Fruit fly (Drosophila melanogaster) whole organism, wandering third instar larva: Measurements from ENCODE around the gene wac.

ENCODE experiments used
- Abd-B ChIP-seq: fragments of >200 bp; optimal IDR thresholded peaks from 2 replicates; lab custom pipeline; 2017; ENCODE audit warnings: missing biosample characterization, missing genetic modification characterization
- CG32264 ChIP-seq: fragments of 200-800 bp; sonication (Bioruptor generic); optimal IDR thresholded peaks from 2 replicates; lab custom pipeline; 2016; ENCODE audit warnings: missing biosample characterization, missing genetic modification characterization
- CG9705 ChIP-seq: fragments of 200-800 bp; sonication (Bioruptor generic); optimal IDR thresholded peaks from 2 replicates; lab custom pipeline; 2018; ENCODE audit warnings: missing biosample characterization, mild to moderate bottlenecking, missing genetic modification characterization
- CrebA ChIP-seq: fragments of 200-800 bp; sonication (Bioruptor generic); optimal IDR thresholded peaks from 2 replicates; lab custom pipeline; 2016; ENCODE audit warnings: missing biosample characterization, mild to moderate bottlenecking, missing genetic modification characterization, borderline replicate concordance
- Dfd ChIP-seq: fragments of >200 bp; optimal IDR thresholded peaks from 2 replicates; lab custom pipeline; 2017; ENCODE audit warnings: missing biosample characterization, missing genetic modification characterization
- Dif ChIP-seq: fragments of 200-275, 200-300 bp; sonication (Bioruptor generic); optimal IDR thresholded peaks from 2 replicates; lab custom pipeline; 2018; ENCODE audit warnings: missing biosample characterization, missing genetic modification characterization; ENCODE audit not compliant: partially characterized antibody
- GATAd ChIP-seq: sonication (Bioruptor generic); optimal IDR thresholded peaks from 2 replicates; lab custom pipeline; 2016; ENCODE audit warnings: missing biosample characterization, missing genetic modification characterization
- HLH106 ChIP-seq: fragments of 200-800 bp; optimal IDR thresholded peaks from 3 replicates; lab custom pipeline; 2019; ENCODE audit warnings: missing biosample characterization, mild to moderate bottlenecking, missing genetic modification characterization, moderate library complexity
- Hnf4 ChIP-seq: fragments of 200-800 bp; sonication (Bioruptor generic); optimal IDR thresholded peaks from 2 replicates; lab custom pipeline; 2016; ENCODE audit warnings: missing biosample characterization, mild to moderate bottlenecking, missing genetic modification characterization
- Hr78 ChIP-seq: fragments of >200 bp; optimal IDR thresholded peaks from 2 replicates; lab custom pipeline; 2017; ENCODE audit warnings: missing biosample characterization, missing genetic modification characterization
- Hr83 ChIP-seq: fragments of 200-300 bp; sonication (Bioruptor generic); optimal IDR thresholded peaks from 2 replicates; lab custom pipeline; 2016; ENCODE audit warnings: missing biosample characterization, mild to moderate bottlenecking, missing genetic modification characterization, moderate library complexity; ENCODE audit not compliant: poor library complexity, severe bottlenecking
- Jra ChIP-seq: sonication (Bioruptor generic); optimal IDR thresholded peaks from 2 replicates; lab custom pipeline; 2016; ENCODE audit warnings: missing biosample characterization, missing genetic modification characterization
- Mio ChIP-seq: sonication (Bioruptor generic); optimal IDR thresholded peaks from 2 replicates; lab custom pipeline; 2016; ENCODE audit warnings: missing biosample characterization, missing genetic modification characterization
- Myc ChIP-seq: fragments of >200 bp; optimal IDR thresholded peaks from 2 replicates; lab custom pipeline; 2017
- N ChIP-seq: fragments of >200 bp; optimal IDR thresholded peaks from 2 replicates; lab custom pipeline; 2018; ENCODE audit warnings: missing biosample characterization, missing external identifiers, missing genetic modification characterization
- OdsH ChIP-seq: fragments of 200-800 bp; sonication (Bioruptor generic); optimal IDR thresholded peaks from 2 replicates; lab custom pipeline; 2016; ENCODE audit warnings: missing biosample characterization, mild to moderate bottlenecking, missing genetic modification characterization
- Rel ChIP-seq, 2 experiments: fragments of 200-800 bp; sonication (Bioruptor generic) in 1 of 2; optimal IDR thresholded peaks; 2 replicates in 1 of 2; 3 replicates in 1 of 2; lab custom pipeline; 2016 to 2019; ENCODE audit warnings: mild to moderate bottlenecking in 2 of 2, missing biosample characterization in 2 of 2, missing genetic modification characterization in 2 of 2, moderate library complexity in 1 of 2
- Sp1 ChIP-seq: fragments of 200-800 bp; sonication (Bioruptor generic); optimal IDR thresholded peaks from 3 replicates; lab custom pipeline; 2019; ENCODE audit warnings: missing biosample characterization, mild to moderate bottlenecking, missing genetic modification characterization, moderate library complexity
- Vsx2 ChIP-seq: fragments of 200-300, 225-300 bp; sonication (Bioruptor generic); optimal IDR thresholded peaks from 2 replicates; lab custom pipeline; 2018; ENCODE audit warnings: missing biosample characterization, missing genetic modification characterization; ENCODE audit not compliant: partially characterized antibody
- br ChIP-seq: fragments of 200-800 bp; sonication (Bioruptor generic); optimal IDR thresholded peaks from 2 replicates; lab custom pipeline; 2016; ENCODE audit warnings: missing biosample characterization, missing genetic modification characterization
- brk ChIP-seq: fragments of 200-800 bp; sonication (Bioruptor generic); optimal IDR thresholded peaks from 2 replicates; lab custom pipeline; 2016; ENCODE audit warnings: missing biosample characterization, mild to moderate bottlenecking, missing genetic modification characterization
- dl ChIP-seq, 2 experiments: fragments of 175-275, 200-275 bp in 1 of 2; fragments of 200-275 bp in 1 of 2; sonication (Bioruptor generic); optimal IDR thresholded peaks; lab custom pipeline; 2018; ENCODE audit warnings: mild to moderate bottlenecking in 2 of 2, missing biosample characterization in 2 of 2, missing genetic modification characterization in 2 of 2, moderate library complexity in 2 of 2; ENCODE audit not compliant: partially characterized antibody in 2 of 2, insufficient read depth in 1 of 2
- dmrt93B ChIP-seq: fragments of 200-800 bp; sonication (Bioruptor generic); optimal IDR thresholded peaks from 2 replicates; lab custom pipeline; 2018; ENCODE audit warnings: missing biosample characterization, mild to moderate bottlenecking, missing genetic modification characterization
- dsf ChIP-seq: sonication (Bioruptor generic); optimal IDR thresholded peaks from 2 replicates; lab custom pipeline; 2016; ENCODE audit warnings: missing biosample characterization, missing genetic modification characterization, borderline replicate concordance
- ey ChIP-seq: fragments of 200-800 bp; sonication (Bioruptor generic); optimal IDR thresholded peaks from 2 replicates; lab custom pipeline; 2016; ENCODE audit warnings: missing biosample characterization, missing genetic modification characterization
- foxo ChIP-seq, 2 experiments: fragments of 200-800 bp; sonication (Bioruptor generic); optimal IDR thresholded peaks; 2 replicates in 1 of 2; 3 replicates in 1 of 2; lab custom pipeline; 2016 to 2017; ENCODE audit warnings: missing biosample characterization in 2 of 2, missing genetic modification characterization in 2 of 2
- fru ChIP-seq: fragments of 200-800 bp; sonication (Bioruptor generic); optimal IDR thresholded peaks from 3 replicates; lab custom pipeline; 2016; ENCODE audit warnings: missing biosample characterization, mild to moderate bottlenecking, missing genetic modification characterization
- h ChIP-seq: fragments of 200-800 bp; sonication (Bioruptor generic); optimal IDR thresholded peaks from 3 replicates; lab custom pipeline; 2016; ENCODE audit warnings: missing biosample characterization, mild to moderate bottlenecking, missing genetic modification characterization
- jim ChIP-seq: fragments of 175-275, 200-325 bp; sonication (Bioruptor generic); optimal IDR thresholded peaks from 2 replicates; lab custom pipeline; 2016; ENCODE audit warnings: missing biosample characterization, mild to moderate bottlenecking, missing genetic modification characterization
- lola ChIP-seq: fragments of >200 bp; optimal IDR thresholded peaks from 2 replicates; lab custom pipeline; 2017; ENCODE audit warnings: missing biosample characterization, missing genetic modification characterization
- pan ChIP-seq: fragments of >200 bp; optimal IDR thresholded peaks from 2 replicates; lab custom pipeline; 2017
- psq ChIP-seq: fragments of 200-800 bp; sonication (Bioruptor generic); optimal IDR thresholded peaks from 3 replicates; lab custom pipeline; 2017; ENCODE audit warnings: missing biosample characterization, mild to moderate bottlenecking, missing genetic modification characterization, moderate library complexity
- rgr ChIP-seq: fragments of 200-800 bp; sonication (Bioruptor generic); optimal IDR thresholded peaks from 3 replicates; lab custom pipeline; 2016; ENCODE audit warnings: missing biosample characterization, mild to moderate bottlenecking, missing genetic modification characterization
- sage ChIP-seq: fragments of 200-800 bp; sonication (Bioruptor generic); optimal IDR thresholded peaks from 2 replicates; lab custom pipeline; 2016; ENCODE audit warnings: missing biosample characterization, mild to moderate bottlenecking, missing genetic modification characterization
- sv ChIP-seq: fragments of 200-800 bp; sonication (Bioruptor generic); optimal IDR thresholded peaks from 3 replicates; lab custom pipeline; 2016; ENCODE audit warnings: missing biosample characterization, missing genetic modification characterization
- tai ChIP-seq: sonication (Bioruptor generic); optimal IDR thresholded peaks from 2 replicates; lab custom pipeline; 2016; ENCODE audit warnings: missing biosample characterization, missing genetic modification characterization
- usp ChIP-seq: fragments of >200 bp; optimal IDR thresholded peaks from 2 replicates; lab custom pipeline; 2017; ENCODE audit warnings: missing biosample characterization, missing genetic modification characterization
- woc ChIP-seq: sonication (Bioruptor generic); optimal IDR thresholded peaks from 2 replicates; lab custom pipeline; 2016; ENCODE audit warnings: missing biosample characterization, mild to moderate bottlenecking, missing genetic modification characterization

wac gene

DNA sequence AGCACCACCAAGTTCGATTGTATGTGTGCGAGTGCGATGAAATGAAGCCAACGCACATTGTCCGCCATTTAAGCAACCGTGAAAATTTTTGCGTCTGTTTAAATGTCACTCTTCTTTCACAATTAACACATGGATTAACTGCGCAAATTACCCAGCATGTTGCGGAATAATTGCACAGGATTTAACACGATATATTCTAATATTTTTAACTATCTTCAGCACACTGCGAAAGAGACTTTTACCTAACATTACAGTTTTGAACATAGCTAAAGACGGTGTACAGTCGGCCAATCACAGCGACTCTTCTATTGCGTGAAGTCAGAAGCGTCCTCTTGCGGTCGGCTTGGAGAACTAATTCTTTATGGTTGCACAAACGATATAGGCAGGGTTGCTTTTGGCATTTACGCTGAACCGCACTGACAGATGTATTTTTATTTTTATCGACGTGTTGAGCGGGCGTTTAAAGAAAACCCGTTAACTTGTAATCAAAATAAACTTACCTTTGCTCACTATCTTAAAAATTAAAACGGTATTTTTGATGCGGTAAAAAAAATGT is 11.3 kb upstream of the wac start:
- TF ChIP-seq CG32264 (peak; percentile 9), ey (peak; percentile 11), Mio (GFP tag; lab: Kevin White, UChicago) (no peak), h (GFP tag; lab: Kevin White, UChicago) (no peak), lola (no peak), Vsx2 (GFP tag; lab: Kevin White, UChicago) (peak; percentile 63), Hnf4 (GFP tag; lab: Kevin White, UChicago) (peak; percentile 39), rgr (GFP tag; lab: Kevin White, UChicago) (no peak), sv (GFP tag; lab: Kevin White, UChicago) (peak; percentile 20), woc (no peak), jim (no peak), GATAd (no peak), Dif (GFP tag; lab: Kevin White, UChicago) (peak; percentile 68), CG9705 (GFP tag; lab: Kevin White, UChicago) (peak; percentile 30), pan (no peak), N (GFP tag; lab: Kevin White, UChicago) (no peak), psq (GFP tag; lab: Kevin White, UChicago) (peak; percentile 12), Sp1 (GFP tag; lab: Kevin White, UChicago) (no peak), Jra (no peak), dsf (GFP tag; lab: Kevin White, UChicago) (no peak), dl (GFP tag; optimal IDR thresholded peaks at IDR 0.05; lab: Kevin White, UChicago; ENCODE audit: insufficient read depth in 1 of 2, partially characterized antibody in 2 of 2) (no peak), usp (GFP tag; lab: Kevin White, UChicago) (no peak), Myc (lab: Kevin White, UChicago) (no peak), CrebA (GFP tag; lab: Kevin White, UChicago) (no peak), sage (GFP tag; lab: Kevin White, UChicago) (no peak), tai (GFP tag; lab: Kevin White, UChicago) (peak; percentile 42), HLH106 (tag; lab: Kevin White, UChicago) (no peak), OdsH (peak; percentile 27), Dfd (GFP tag; lab: Kevin White, UChicago) (no peak), fru (GFP tag; lab: Kevin White, UChicago) (no peak), Rel (GFP tag; optimal IDR thresholded peaks at IDR 0.05; lab: Kevin White, UChicago) (no peak), Rel (tag; optimal IDR thresholded peaks at IDR 0.05; lab: Kevin White, UChicago) (no peak), Abd-B (GFP tag; lab: Kevin White, UChicago) (no peak), dmrt93B (GFP tag; lab: Kevin White, UChicago) (no peak), brk (GFP tag; lab: Kevin White, UChicago) (no peak), foxo (GFP tag; optimal IDR thresholded peaks at IDR 0.05; lab: Kevin White, UChicago) (no peak), Hr83 (peak; percentile 57), br (GFP tag; lab: Kevin White, UChicago) (no peak), Hr78 (GFP tag; lab: Kevin White, UChicago) (no peak)

DNA sequence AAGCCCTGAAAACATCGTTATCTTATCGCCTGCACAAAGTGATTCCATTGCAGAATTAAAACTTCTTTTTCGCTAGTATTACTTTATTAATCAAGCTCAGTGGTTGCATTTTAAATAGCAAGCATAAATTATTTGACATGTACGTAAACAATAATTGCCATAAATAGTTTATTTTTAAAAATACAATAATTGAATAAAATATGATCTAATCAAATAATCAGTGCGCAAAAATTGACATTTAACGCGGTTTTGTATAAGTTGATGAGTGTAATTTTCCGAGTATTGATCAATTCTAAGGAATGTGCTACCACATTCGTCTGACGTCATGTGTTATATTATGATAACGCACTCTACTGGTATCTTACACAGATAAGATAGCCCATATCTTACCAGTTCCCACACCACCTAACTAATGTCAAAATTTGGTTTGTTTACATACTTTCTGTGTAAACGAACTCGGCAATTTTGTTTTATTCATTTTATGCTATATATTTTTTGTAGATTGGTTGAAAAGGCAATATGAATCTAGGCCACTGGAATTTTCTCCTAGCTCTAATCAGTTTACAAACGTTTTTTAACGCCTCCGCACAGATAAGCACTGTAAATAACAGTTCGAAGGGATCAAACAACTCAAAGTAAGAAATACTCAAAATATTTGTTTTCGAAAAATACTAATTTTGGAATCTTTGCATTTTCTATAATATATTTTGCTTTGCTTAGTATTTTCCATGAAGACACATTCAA is 10.3 kb upstream of the wac start, which contains the start of gene mthl14:
mthl14 (plus strand) TSS at position 10 of the 744 bp plus-strand sequence.
- no peak for TF ChIP-seq lola
- TF ChIP-seq HLH106 (tag; lab: Kevin White, UChicago) = no peak
- TF ChIP-seq Hnf4 (GFP tag; lab: Kevin White, UChicago) = no peak
- TF ChIP-seq sv (GFP tag; lab: Kevin White, UChicago) = no peak
- no peak for TF ChIP-seq Sp1 (GFP tag; lab: Kevin White, UChicago)
- TF ChIP-seq OdsH = no peak
- no peak for TF ChIP-seq Hr78 (GFP tag; lab: Kevin White, UChicago)
- TF ChIP-seq Hr83 = no peak
- TF ChIP-seq Dfd (GFP tag; lab: Kevin White, UChicago) = no peak
- no peak for TF ChIP-seq dmrt93B (GFP tag; lab: Kevin White, UChicago)
- TF ChIP-seq woc = no peak
- no peak for TF ChIP-seq rgr (GFP tag; lab: Kevin White, UChicago)
- TF ChIP-seq jim = no peak
- no peak for TF ChIP-seq foxo (GFP tag; optimal IDR thresholded peaks at IDR 0.05; lab: Kevin White, UChicago)
- TF ChIP-seq Rel (GFP tag; optimal IDR thresholded peaks at IDR 0.05; lab: Kevin White, UChicago) = no peak
- TF ChIP-seq Rel (tag; optimal IDR thresholded peaks at IDR 0.05; lab: Kevin White, UChicago) = no peak
- no peak for TF ChIP-seq Vsx2 (GFP tag; lab: Kevin White, UChicago)
- no peak for TF ChIP-seq GATAd
